Worm (Caenorhabditis elegans): ENCODE measurements around the gene tba-9.

Gene tba-9

ce11 chrX:3289183-3289582 lies 36.6 kb downstream of the tba-9 start, which contains the start of gene K09C4.4:
Gene K09C4.4 (plus strand): TSS chrX:3289483.
- TF ChIP-seq W03F9.2 (tag; optimal IDR thresholded peaks at IDR 0.05): no peak
- no peak for TF ChIP-seq him-1 (tag; optimal IDR thresholded peaks at IDR 0.05)
- TF ChIP-seq dao-5 (tag; optimal IDR thresholded peaks at IDR 0.05): no peak

ce11 chrX:3290147-3290546 lies 37.5 kb downstream of the tba-9 start:
- TF ChIP-seq W03F9.2 (tag; optimal IDR thresholded peaks at IDR 0.05): no peak
- no peak for TF ChIP-seq dao-5 (tag; optimal IDR thresholded peaks at IDR 0.05)
- TF ChIP-seq him-1 (tag; optimal IDR thresholded peaks at IDR 0.05): no peak

DNA sequence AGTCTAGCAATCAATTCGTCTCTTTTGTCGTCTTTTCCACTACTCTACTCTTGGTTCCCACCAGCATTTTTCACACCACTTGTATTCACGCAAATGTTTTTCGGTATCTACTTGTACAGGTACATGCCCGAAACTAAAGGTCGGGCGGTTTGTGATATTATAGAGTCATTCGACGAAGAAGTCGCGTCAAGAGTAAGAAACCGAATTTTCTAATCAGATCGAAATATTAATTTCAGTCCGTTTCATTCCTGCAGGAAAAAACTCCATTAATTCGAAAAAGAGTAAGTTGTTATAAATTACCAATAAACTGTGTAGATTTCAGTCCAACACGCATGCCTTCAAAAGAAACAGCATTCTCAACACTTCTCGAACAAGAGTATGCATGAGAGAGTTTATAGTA lies 39.3 kb downstream of the tba-9 start:
- no peak for TF ChIP-seq W03F9.2 (tag; optimal IDR thresholded peaks at IDR 0.05)
- no peak for TF ChIP-seq him-1 (tag; optimal IDR thresholded peaks at IDR 0.05)
- no peak for TF ChIP-seq dao-5 (tag; optimal IDR thresholded peaks at IDR 0.05)

- no peak for TF ChIP-seq dao-5 (tag; optimal IDR thresholded peaks at IDR 0.05)
- TF ChIP-seq him-1 (tag; optimal IDR thresholded peaks at IDR 0.05): no peak
- TF ChIP-seq W03F9.2 (tag; optimal IDR thresholded peaks at IDR 0.05): no peak
These were observed 43.6 kb downstream of the tba-9 start, which contains the start of gene K09C4.2 for ce11 chrX:3296182-3296581. Gene K09C4.2 (plus strand): TSS chrX:3296482.

DNA sequence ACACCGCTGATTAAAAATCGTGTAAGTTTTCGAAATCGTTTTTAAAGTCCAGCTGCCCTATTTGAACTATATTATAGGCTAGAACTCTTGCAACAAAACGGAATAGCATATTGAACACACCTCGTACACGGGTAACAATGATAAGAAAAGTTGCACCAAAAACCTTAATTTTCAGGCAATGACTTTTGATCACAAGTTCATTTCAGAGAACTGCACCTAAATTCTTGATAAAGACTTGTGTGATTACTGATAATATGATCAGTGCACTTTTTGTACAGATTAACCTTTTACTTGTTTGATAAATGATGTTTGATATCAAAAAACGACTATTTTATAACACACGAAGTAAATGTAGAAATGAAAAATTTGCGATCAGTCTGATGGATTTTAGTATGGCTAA lies 45.2 kb downstream of the tba-9 start:
- TF ChIP-seq W03F9.2 (tag; optimal IDR thresholded peaks at IDR 0.05): no peak
- no peak for TF ChIP-seq him-1 (tag; optimal IDR thresholded peaks at IDR 0.05)
- TF ChIP-seq dao-5 (tag; optimal IDR thresholded peaks at IDR 0.05): no peak

DNA sequence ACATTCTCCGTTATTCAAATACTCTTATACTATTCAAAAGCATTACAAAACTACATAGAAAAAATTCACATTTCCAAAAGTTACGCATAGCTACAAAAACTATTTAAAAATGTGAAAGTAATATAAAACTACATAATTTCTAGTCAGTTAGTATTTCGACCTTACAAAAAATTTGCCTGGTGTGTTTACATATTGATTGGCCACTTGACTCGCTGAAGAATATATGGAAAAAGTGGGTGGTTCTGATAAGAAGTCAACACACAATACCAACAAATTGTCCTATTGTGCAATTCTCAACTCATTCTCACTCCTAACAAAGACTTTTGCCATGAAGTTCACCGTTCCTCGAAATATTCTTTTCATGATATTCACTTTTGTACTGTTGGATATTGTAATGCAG lies 46.0 kb downstream of the tba-9 start, which contains the start of gene K09C4.1:
Gene K09C4.1 (plus strand): TSS at position 301 of the 400 bp plus-strand sequence.
- TF ChIP-seq dao-5 (tag; optimal IDR thresholded peaks at IDR 0.05): no peak
- no peak for TF ChIP-seq W03F9.2 (tag; optimal IDR thresholded peaks at IDR 0.05)
- TF ChIP-seq him-1 (tag; optimal IDR thresholded peaks at IDR 0.05): no peak

ce11 chrX:3300582-3300981 lies 48.0 kb downstream of the tba-9 start:
- no peak for TF ChIP-seq W03F9.2 (tag; optimal IDR thresholded peaks at IDR 0.05)
- TF ChIP-seq him-1 (tag; optimal IDR thresholded peaks at IDR 0.05): no peak
- TF ChIP-seq dao-5 (tag; optimal IDR thresholded peaks at IDR 0.05): no peak

- TF ChIP-seq him-1 (tag; optimal IDR thresholded peaks at IDR 0.05) (no peak), dao-5 (tag; optimal IDR thresholded peaks at IDR 0.05) (no peak)
These were observed 49.2 kb downstream of the tba-9 start, which contains the start of gene F11D5.5 for ce11 chrX:3301770-3302169. Gene F11D5.5 (plus strand): TSS chrX:3302070.

- TF ChIP-seq dao-5 (tag; optimal IDR thresholded peaks at IDR 0.05) (no peak), W03F9.2 (tag; optimal IDR thresholded peaks at IDR 0.05) (no peak), him-1 (tag; optimal IDR thresholded peaks at IDR 0.05) (no peak)
These were observed 51.5 kb downstream of the tba-9 start, which contains the start of gene F11D5.7 for ce11 chrX:3304068-3304467. Gene F11D5.7 (plus strand): TSS chrX:3304368.
